Fruit fly (Drosophila melanogaster) whole organism, prepupa: ENCODE data around the gene shop.
A peak's percentile ranks its signal among the peaks of the same experiment; 100 is the strongest.

Experiments used
- Blimp-1 ChIP-seq: fragments of 200-800 bp; sonication (Bioruptor generic); optimal IDR thresholded peaks from 3 replicates; lab custom pipeline; 2017; ENCODE audit warnings: missing biosample characterization, missing genetic modification characterization, mild to moderate bottlenecking, moderate library complexity, missing genetic modification reagents
- CG10631 ChIP-seq: fragments of 200-800 bp; sonication (Bioruptor generic); optimal IDR thresholded peaks from 2 replicates; lab custom pipeline; 2016; ENCODE audit warnings: missing biosample characterization, missing genetic modification characterization
- CG10669 ChIP-seq: fragments of 200-800 bp; sonication (Bioruptor generic); optimal IDR thresholded peaks from 3 replicates; lab custom pipeline; 2018; ENCODE audit warnings: missing biosample characterization, mild to moderate bottlenecking, missing genetic modification characterization, moderate library complexity
- CG11762 ChIP-seq: fragments of 200-800 bp; sonication (Bioruptor generic); optimal IDR thresholded peaks from 3 replicates; lab custom pipeline; 2016; ENCODE audit warnings: missing biosample characterization, missing genetic modification characterization; ENCODE audit not compliant: insufficient read depth
- CG11902 ChIP-seq: fragments of 200-800 bp; sonication (Bioruptor generic); optimal IDR thresholded peaks from 3 replicates; lab custom pipeline; 2016; ENCODE audit warnings: missing biosample characterization, missing genetic modification characterization
- CG15336 ChIP-seq: fragments of 200-800 bp; sonication (Bioruptor generic); IDR thresholded peaks from 2 replicates; pipeline ENCODE4 v1.3.6; 2022; ENCODE audit warnings: missing biosample characterization, missing genetic modification characterization
- CG16779 ChIP-seq: fragments of 200-800 bp; sonication (Bioruptor generic); optimal IDR thresholded peaks from 3 replicates; lab custom pipeline; 2017; ENCODE audit warnings: missing biosample characterization, mild to moderate bottlenecking, missing genetic modification characterization
- CG3032 ChIP-seq: fragments of 200-800 bp; optimal IDR thresholded peaks from 2 replicates; lab custom pipeline; 2019; ENCODE audit warnings: missing biosample characterization, mild to moderate bottlenecking, missing genetic modification characterization, moderate library complexity
- CG31627 ChIP-seq: fragments of 200-800 bp; sonication (Bioruptor generic); optimal IDR thresholded peaks from 3 replicates; lab custom pipeline; 2016; ENCODE audit warnings: missing biosample characterization, missing genetic modification characterization
- CG4318 ChIP-seq: fragments of 200-800 bp; sonication (Bioruptor generic); optimal IDR thresholded peaks from 3 replicates; lab custom pipeline; 2017; ENCODE audit warnings: missing biosample characterization, mild to moderate bottlenecking, missing genetic modification characterization
- CG6163 ChIP-seq: fragments of 200-800 bp; sonication (Bioruptor generic); IDR thresholded peaks from 3 replicates; pipeline ENCODE4 v1.3.6; 2022; ENCODE audit warnings: missing biosample characterization, missing genetic modification characterization
- CG6276 ChIP-seq: fragments of 200-800 bp; sonication (Bioruptor generic); optimal IDR thresholded peaks from 2 replicates; lab custom pipeline; 2017; ENCODE audit warnings: missing biosample characterization, mild to moderate bottlenecking, missing genetic modification characterization
- CG6792 ChIP-seq: fragments of 200-800 bp; sonication (Bioruptor generic); optimal IDR thresholded peaks from 3 replicates; lab custom pipeline; 2016; ENCODE audit warnings: missing biosample characterization, missing genetic modification characterization
- CG6808 ChIP-seq: fragments of 200-800 bp; sonication (Bioruptor generic); optimal IDR thresholded peaks from 3 replicates; lab custom pipeline; 2017; ENCODE audit warnings: missing biosample characterization, missing genetic modification characterization, mild to moderate bottlenecking, moderate library complexity, missing genetic modification reagents
- CG7368 ChIP-seq: fragments of 200-800 bp; sonication (Bioruptor generic); optimal IDR thresholded peaks from 3 replicates; lab custom pipeline; 2016; ENCODE audit warnings: missing biosample characterization, missing genetic modification characterization
- CG8119 ChIP-seq: fragments of 200-800 bp; sonication (Bioruptor generic); IDR thresholded peaks from 3 replicates; pipeline ENCODE4 v1.3.6; 2022; ENCODE audit warnings: missing biosample characterization, missing genetic modification characterization
- CG8319 ChIP-seq: fragments of 200-800 bp; sonication (Bioruptor generic); optimal IDR thresholded peaks from 3 replicates; lab custom pipeline; 2016; ENCODE audit warnings: missing biosample characterization, missing genetic modification characterization
- CG9139 ChIP-seq: fragments of 200-800 bp; sonication (Bioruptor generic); optimal IDR thresholded peaks from 3 replicates; lab custom pipeline; 2017; ENCODE audit warnings: missing biosample characterization, mild to moderate bottlenecking, missing genetic modification characterization
- Eip75B ChIP-seq: fragments of 200-800 bp; sonication (Bioruptor generic); optimal IDR thresholded peaks from 3 replicates; lab custom pipeline; 2016; ENCODE audit warnings: missing biosample characterization, missing genetic modification characterization
- Eip93F ChIP-seq: fragments of 200-800 bp; sonication (Bioruptor generic); optimal IDR thresholded peaks from 2 replicates; lab custom pipeline; 2016; ENCODE audit warnings: missing biosample characterization, mild to moderate bottlenecking, missing genetic modification characterization
- Ets21C ChIP-seq: fragments of 200-800 bp; sonication (Bioruptor generic); optimal IDR thresholded peaks from 3 replicates; lab custom pipeline; 2016; ENCODE audit warnings: missing biosample characterization, missing genetic modification characterization
- Ets96B ChIP-seq: fragments of 200-800 bp; optimal IDR thresholded peaks from 2 replicates; lab custom pipeline; 2019; ENCODE audit warnings: missing biosample characterization, mild to moderate bottlenecking, missing genetic modification characterization, moderate library complexity
- Gug ChIP-seq: fragments of 200-800 bp; sonication (Bioruptor generic); IDR thresholded peaks from 2 replicates; pipeline ENCODE4 v1.3.6; 2022; ENCODE audit warnings: missing biosample characterization, missing genetic modification characterization
- Hr38 ChIP-seq: sonication (Bioruptor generic); optimal IDR thresholded peaks from 2 replicates; lab custom pipeline; 2016; ENCODE audit warnings: missing biosample characterization, missing genetic modification characterization
- Hr39 ChIP-seq: fragments of 200-800 bp; sonication (Bioruptor generic); optimal IDR thresholded peaks from 2 replicates; lab custom pipeline; 2016; ENCODE audit warnings: missing biosample characterization, missing genetic modification characterization
- OdsH ChIP-seq: fragments of 200-800 bp; sonication (Bioruptor generic); optimal IDR thresholded peaks from 3 replicates; lab custom pipeline; 2016; ENCODE audit warnings: missing biosample characterization, missing genetic modification characterization
- Smox ChIP-seq: fragments of 200-800 bp; sonication (Bioruptor generic); optimal IDR thresholded peaks from 3 replicates; lab custom pipeline; 2016; ENCODE audit warnings: missing biosample characterization, missing genetic modification characterization
- Sox102F ChIP-seq: fragments of 200-800 bp; sonication (Bioruptor generic); optimal IDR thresholded peaks from 2 replicates; lab custom pipeline; 2016; ENCODE audit warnings: missing biosample characterization, mild to moderate bottlenecking, missing genetic modification characterization
- Sox14 ChIP-seq: fragments of 200-800 bp; sonication (Bioruptor generic); optimal IDR thresholded peaks from 3 replicates; lab custom pipeline; 2016; ENCODE audit warnings: missing biosample characterization, missing genetic modification characterization
- achi ChIP-seq: fragments of 200-800 bp; sonication (Bioruptor generic); optimal IDR thresholded peaks from 3 replicates; lab custom pipeline; 2016; ENCODE audit warnings: missing biosample characterization, missing genetic modification characterization
- acj6 ChIP-seq: fragments of 200-800 bp; sonication (Bioruptor generic); optimal IDR thresholded peaks from 3 replicates; lab custom pipeline; 2016; ENCODE audit warnings: missing biosample characterization, missing genetic modification characterization
- dsx ChIP-seq: fragments of 200-800 bp; optimal IDR thresholded peaks from 3 replicates; lab custom pipeline; 2019; ENCODE audit warnings: missing biosample characterization, mild to moderate bottlenecking, missing genetic modification characterization, moderate library complexity; ENCODE audit not compliant: poor library complexity, severe bottlenecking
- eg ChIP-seq: fragments of 200-800 bp; sonication (Bioruptor generic); IDR thresholded peaks from 3 replicates; pipeline ENCODE4 v1.3.6; 2022; ENCODE audit warnings: missing biosample characterization, missing genetic modification characterization
- esn ChIP-seq: fragments of 200-800 bp; sonication (Bioruptor generic); optimal IDR thresholded peaks from 2 replicates; lab custom pipeline; 2016; ENCODE audit warnings: missing biosample characterization, mild to moderate bottlenecking, missing genetic modification characterization, moderate library complexity
- fd59A ChIP-seq: fragments of 200-800 bp; sonication (Bioruptor generic); optimal IDR thresholded peaks from 2 replicates; lab custom pipeline; 2017; ENCODE audit warnings: missing biosample characterization, mild to moderate bottlenecking, missing genetic modification characterization, missing genetic modification reagents
- fkh ChIP-seq: fragments of 200-800 bp; sonication (Bioruptor generic); optimal IDR thresholded peaks from 3 replicates; lab custom pipeline; 2017; ENCODE audit warnings: missing biosample characterization, mild to moderate bottlenecking, missing genetic modification characterization, moderate library complexity
- lz ChIP-seq: fragments of 200-800 bp; sonication (Bioruptor generic); optimal IDR thresholded peaks from 3 replicates; lab custom pipeline; 2016; ENCODE audit warnings: missing biosample characterization, missing genetic modification characterization
- salr ChIP-seq, 2 experiments: fragments of 200-800 bp; sonication (Bioruptor generic); optimal IDR thresholded peaks; 3 replicates each; lab custom pipeline; 2016 to 2018; ENCODE audit warnings: missing biosample characterization in 2 of 2, missing genetic modification characterization in 2 of 2, mild to moderate bottlenecking in 1 of 2
- spab ChIP-seq: fragments of 200-800 bp; sonication (Bioruptor generic); optimal IDR thresholded peaks from 2 replicates; lab custom pipeline; 2017; ENCODE audit warnings: missing biosample characterization, mild to moderate bottlenecking, missing genetic modification characterization, missing genetic modification reagents
- ss ChIP-seq, 2 experiments: fragments of 200-800 bp; sonication (Bioruptor generic); optimal IDR thresholded peaks; 2 replicates in 1 of 2; 3 replicates in 1 of 2; lab custom pipeline; 2017 to 2018; ENCODE audit warnings: mild to moderate bottlenecking in 2 of 2, missing biosample characterization in 2 of 2, missing genetic modification characterization in 2 of 2, moderate library complexity in 1 of 2
- svp ChIP-seq: fragments of 200-800 bp; sonication (Bioruptor generic); peaks from one replicate; lab custom pipeline; 2016; ENCODE audit warnings: missing biosample characterization, missing genetic modification characterization
- topi ChIP-seq: fragments of 200-800 bp; sonication (Bioruptor generic); optimal IDR thresholded peaks from 3 replicates; lab custom pipeline; 2016; ENCODE audit warnings: missing biosample characterization, missing genetic modification characterization
- vri ChIP-seq: fragments of 200-800 bp; sonication (Bioruptor generic); optimal IDR thresholded peaks from 3 replicates; lab custom pipeline; 2016; ENCODE audit warnings: missing biosample characterization, mild to moderate bottlenecking, missing genetic modification characterization

The shop gene

DNA sequence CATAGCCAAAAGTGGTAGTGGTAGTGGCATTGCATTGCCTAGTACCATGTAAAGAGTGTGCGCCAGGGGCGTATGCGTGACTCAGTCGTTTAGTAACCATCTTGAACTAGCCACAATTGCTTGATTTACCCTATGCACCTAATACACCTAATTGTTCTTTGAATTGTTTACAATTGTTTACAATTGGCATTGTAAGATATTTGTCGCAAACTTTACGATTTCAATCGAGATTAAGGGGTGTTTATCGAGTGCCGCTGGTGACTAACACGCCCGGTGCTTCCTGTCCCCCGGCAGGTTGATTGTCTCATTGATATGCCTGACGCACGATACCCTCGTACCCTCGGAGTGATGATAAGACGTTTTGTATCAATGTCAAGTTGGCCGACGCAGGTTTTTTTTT lies 11.3 kb downstream of the shop start (continued):
- TF ChIP-seq CG11762 (GFP tag; lab: Kevin White, UChicago) (no peak), Blimp-1 (GFP tag; lab: Kevin White, UChicago) (no peak), achi (GFP tag; lab: Kevin White, UChicago) (peak; percentile 11), CG10669 (GFP tag; lab: Kevin White, UChicago) (no peak), fkh (GFP tag; lab: Kevin White, UChicago) (no peak), esn (GFP tag; lab: Kevin White, UChicago) (no peak), Gug (GFP tag; lab: Robert Waterston, UW) (no peak), CG7368 (GFP tag; lab: Kevin White, UChicago) (no peak), dsx (peak; percentile 3), CG8119 (GFP tag; lab: Robert Waterston, UW) (peak; percentile 45; the same call in 2 of the 3 replicates), Hr39 (GFP tag; lab: Kevin White, UChicago) (peak; percentile 17), ss (GFP tag; optimal IDR thresholded peaks at IDR 0.05; lab: Kevin White, UChicago) (no peak), Smox (GFP tag; lab: Kevin White, UChicago) (no peak), CG6808 (GFP tag; lab: Kevin White, UChicago) (no peak), topi (GFP tag; lab: Kevin White, UChicago) (no peak), vri (GFP tag; lab: Kevin White, UChicago) (no peak), CG8319 (GFP tag; lab: Kevin White, UChicago) (no peak), CG3032 (tag; lab: Kevin White, UChicago) (peak; percentile 36), Ets96B (tag; lab: Kevin White, UChicago) (no peak), Ets21C (GFP tag; lab: Kevin White, UChicago) (no peak), CG6792 (GFP tag; lab: Kevin White, UChicago) (peak; percentile 7), fd59A (peak; percentile 7), spab (GFP tag; lab: Kevin White, UChicago) (no peak), CG16779 (tag; lab: Kevin White, UChicago) (no peak), CG31627 (GFP tag; lab: Kevin White, UChicago) (no peak), Eip75B (GFP tag; lab: Kevin White, UChicago) (peak; percentile 23), CG10631 (GFP tag; lab: Kevin White, UChicago) (peak; percentile 9), OdsH (GFP tag; lab: Kevin White, UChicago) (peak; percentile 22), acj6 (GFP tag; lab: Kevin White, UChicago) (peak; percentile 12), Eip93F (GFP tag; lab: Kevin White, UChicago) (no peak), CG11902 (GFP tag; lab: Kevin White, UChicago) (no peak), salr (GFP tag; optimal IDR thresholded peaks at IDR 0.05; lab: Kevin White, UChicago) (no peak), Hr38 (GFP tag; lab: Kevin White, UChicago) (no peak), Sox14 (GFP tag; lab: Kevin White, UChicago) (no peak), eg (GFP tag; lab: Robert Waterston, UW) (peak; percentile 48; the same call in 1 of the 3 replicates), CG4318 (GFP tag; lab: Kevin White, UChicago) (no peak), CG9139 (no peak), svp (GFP tag; lab: Kevin White, UChicago) (peak; percentile 77), lz (peak; percentile 9), CG6276 (no peak), Sox102F (no peak), CG15336 (GFP tag; lab: Robert Waterston, UW) (no peak), CG6163 (GFP tag; lab: Robert Waterston, UW) (no peak)
